Worm (Caenorhabditis elegans): ENCODE measurements around the gene copg-1.

copg-1 gene

ce11 chrIV:10115142-10115541 is 36.6 kb upstream of the copg-1 start, which contains the start of gene C04G2.10:
C04G2.10 (plus strand) TSS chrIV:10115442.
- TF ChIP-seq mcd-1 (GFP tag; IDR thresholded peaks at IDR 0.05) (no peak), repo-1 (tag; optimal IDR thresholded peaks at IDR 0.05) (no peak), F10E7.11 (tag; optimal IDR thresholded peaks at IDR 0.05) (no peak), lir-1 (GFP tag; conservative IDR thresholded peaks at IDR 0.05) (no peak), lin-26 (GFP tag; IDR thresholded peaks at IDR 0.05) (no peak), ceh-79 (tag; optimal IDR thresholded peaks at IDR 0.05) (no peak), dpl-1 (GFP tag; optimal IDR thresholded peaks at IDR 0.05) (no peak), hsf-1 (GFP tag; IDR thresholded peaks at IDR 0.05) (no peak), ceh-91 (GFP tag; IDR thresholded peaks at IDR 0.05) (no peak), aptf-2 (GFP tag; conservative IDR thresholded peaks at IDR 0.05) (no peak), ceh-40 (GFP tag; IDR thresholded peaks at IDR 0.05) (no peak), pbrm-1 (GFP tag; IDR thresholded peaks at IDR 0.05) (no peak), ztf-26 (tag; optimal IDR thresholded peaks at IDR 0.05) (no peak), gei-17 (GFP tag; optimal IDR thresholded peaks at IDR 0.05) (no peak), tbx-9 (tag; optimal IDR thresholded peaks at IDR 0.05; ENCODE audit: borderline replicate concordance) (no peak)

- TF ChIP-seq snpc-1.1 (tag; optimal IDR thresholded peaks at IDR 0.05; ENCODE audit: insufficient read depth): peak; percentile 85
- TF ChIP-seq snpc-4 (GFP tag; optimal IDR thresholded peaks at IDR 0.05): peak; percentile 72
- TF ChIP-seq snpc-4 (tag; optimal IDR thresholded peaks at IDR 0.05): peak; percentile 53 to 91 (median 68)
- TF ChIP-seq snpc-3.4 (tag; optimal IDR thresholded peaks at IDR 0.05): peak; percentile 19
- no peak for TF ChIP-seq ceh-40 (GFP tag; IDR thresholded peaks at IDR 0.05)
- peak; percentile 17 for TF ChIP-seq lsl-1 (GFP tag; optimal IDR thresholded peaks at IDR 0.05)
- TF ChIP-seq madf-6 (GFP tag; IDR thresholded peaks at IDR 0.05): 0 out of 2 replicates have a peak, but pooled peaks have one; percentile 17
- TF ChIP-seq K11D2.4 (GFP tag; IDR thresholded peaks at IDR 0.05): no peak
These were observed 35.0 kb upstream of the copg-1 start for ce11 chrIV:10116765-10117164.

- no peak for TF ChIP-seq ceh-79 (tag; optimal IDR thresholded peaks at IDR 0.05)
- no peak for TF ChIP-seq ceh-100 (GFP tag; IDR thresholded peaks at IDR 0.05)
- TF ChIP-seq cebp-2 (GFP tag; IDR thresholded peaks at IDR 0.05): no peak
These were observed 29.5 kb upstream of the copg-1 start, which contains the start of gene irld-21 for ce11 chrIV:10122205-10122604. irld-21 (minus strand) TSS chrIV:10122305.

ce11 chrIV:10126544-10126943 is 25.2 kb upstream of the copg-1 start, which contains the start of gene ctf-18:
ctf-18 (minus strand) TSS chrIV:10126644.
- no peak for TF ChIP-seq B0336.3 (GFP tag; IDR thresholded peaks at IDR 0.05)
- TF ChIP-seq madf-6 (GFP tag; IDR thresholded peaks at IDR 0.05): 0 out of 2 replicates have a peak, but pooled peaks have one; percentile 16
- peak; percentile 31 for TF ChIP-seq hrde-1 (tag; optimal IDR thresholded peaks at IDR 0.05; ENCODE audit: borderline replicate concordance)
- no peak for TF ChIP-seq ztf-28 (GFP tag; IDR thresholded peaks at IDR 0.05)
- no peak for TF ChIP-seq mel-28 (tag; optimal IDR thresholded peaks at IDR 0.05; ENCODE audit: borderline replicate concordance)

ce11 chrIV:10128446-10128845 is 23.3 kb upstream of the copg-1 start:
- TF ChIP-seq ceh-91 (GFP tag; IDR thresholded peaks at IDR 0.05) (no peak), lin-26 (GFP tag; IDR thresholded peaks at IDR 0.05) (0 out of 2 replicates have a peak, but pooled peaks have one; percentile 53), B0336.3 (GFP tag; IDR thresholded peaks at IDR 0.05) (no peak)

ce11 chrIV:10128906-10129386 is 22.8 kb upstream of the copg-1 start, which contains the start of the genes gtbp-1 and K08F4.3:
gtbp-1 (minus strand) TSS chrIV:10128956.
K08F4.3 (plus strand) TSS chrIV:10129257.
- TF ChIP-seq lir-1 (GFP tag; conservative IDR thresholded peaks at IDR 0.05): no peak
- no peak for TF ChIP-seq F10E7.11 (tag; optimal IDR thresholded peaks at IDR 0.05)
- no peak for TF ChIP-seq Y53G8AR.9 (GFP tag; conservative IDR thresholded peaks at IDR 0.05)
- TF ChIP-seq hlh-26 (GFP tag; conservative IDR thresholded peaks at IDR 0.05): no peak
- TF ChIP-seq dpl-1 (GFP tag; optimal IDR thresholded peaks at IDR 0.05): peak; percentile 69
- TF ChIP-seq dpff-1 (tag; optimal IDR thresholded peaks at IDR 0.05): no peak
- no peak for TF ChIP-seq egrh-3 (GFP tag; IDR thresholded peaks at IDR 0.05)
- no peak for TF ChIP-seq C17E4.6 (GFP tag; IDR thresholded peaks at IDR 0.05)
- TF ChIP-seq atf-7 (tag; optimal IDR thresholded peaks at IDR 0.05): no peak
- TF ChIP-seq F55B11.4 (tag; optimal IDR thresholded peaks at IDR 0.05; ENCODE audit: borderline replicate concordance, insufficient read depth): no peak
- TF ChIP-seq egl-44 (GFP tag; IDR thresholded peaks at IDR 0.05): no peak
- peak; percentile 65 for TF ChIP-seq D2030.7 (GFP tag; IDR thresholded peaks at IDR 0.05)
- no peak for TF ChIP-seq hlh-12 (tag; optimal IDR thresholded peaks at IDR 0.05)
- no peak for TF ChIP-seq mxl-1 (tag; optimal IDR thresholded peaks at IDR 0.05)
- TF ChIP-seq athp-1 (tag; optimal IDR thresholded peaks at IDR 0.05): no peak
